Worm (Caenorhabditis elegans) whole organism, late embryonic: ENCODE measurements around the gene nlp-64.

Source experiments
- fkh-10 ChIP-seq: fragments of 150-350 bp; optimal IDR thresholded peaks from 2 replicates; lab custom pipeline; 2014; ENCODE audit warnings: missing biosample characterization, missing genetic modification reagents, missing genetic modification characterization
- nhr-11 ChIP-seq: fragments of 150-350 bp; optimal IDR thresholded peaks from 2 replicates; lab custom pipeline; 2014; ENCODE audit warnings: missing biosample characterization, missing genetic modification characterization
- odd-2 ChIP-seq: sonication (generic microtip); optimal IDR thresholded peaks from 2 replicates; lab custom pipeline; 2017; ENCODE audit warnings: antibody characterized with exemption, mild to moderate bottlenecking, missing genetic modification characterization, missing compliant biosample characterization
- pha-4 ChIP-seq: fragments of 150-350 bp; optimal IDR thresholded peaks from 2 replicates; lab custom pipeline; 2018; ENCODE audit warnings: missing biosample characterization, missing genetic modification reagents, missing genetic modification characterization
- pros-1 ChIP-seq: fragments of 150-350 bp; optimal IDR thresholded peaks from 2 replicates; lab custom pipeline; 2014; ENCODE audit warnings: missing biosample characterization, missing genetic modification reagents, missing genetic modification characterization
- rnt-1 ChIP-seq: sonication (generic microtip); optimal IDR thresholded peaks from 2 replicates; lab custom pipeline; 2016; ENCODE audit warnings: missing genetic modification characterization, missing compliant biosample characterization

DNA sequence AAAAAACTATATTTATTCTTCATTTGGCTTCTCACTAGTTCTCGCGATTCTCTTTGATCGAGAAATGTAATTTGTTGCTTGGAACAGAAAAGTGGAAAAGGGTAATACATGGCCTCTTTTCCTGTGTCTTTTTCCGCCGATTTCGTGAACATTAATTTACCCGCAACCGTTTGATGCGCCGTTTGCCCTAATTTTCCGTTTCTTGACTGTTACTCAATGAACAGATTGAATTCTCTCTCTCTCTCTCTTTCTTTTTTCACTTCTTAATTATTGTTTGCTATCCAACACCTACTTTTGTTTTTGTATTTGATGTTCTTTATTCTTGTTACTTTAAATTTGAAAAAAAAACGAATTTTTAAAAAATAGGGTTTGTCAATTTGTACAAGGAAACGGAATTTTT is 15.4 kb downstream of the nlp-64 start:
- TF ChIP-seq nhr-11 (tag; lab: Kevin White, UChicago) (no peak), rnt-1 (tag; lab: Kevin White, UChicago) (no peak), odd-2 (tag; lab: Kevin White, UChicago) (no peak), fkh-10 (GFP tag; lab: Kevin White, UChicago) (no peak), pha-4 (no peak), pros-1 (tag; lab: Kevin White, UChicago) (no peak)
